Fruit fly (Drosophila melanogaster) whole organism, embryonic: ENCODE data around the gene CG4709.
A peak's percentile ranks its signal among the peaks of the same experiment; 100 is the strongest.

Source experiments
- Atf6 ChIP-seq: fragments of 200-800 bp; sonication (Bioruptor generic); IDR thresholded peaks from 2 replicates; pipeline ENCODE4 v1.3.6; 2022; ENCODE audit warnings: missing biosample characterization, missing genetic modification characterization
- Awh ChIP-seq: fragments of 200-800 bp; sonication (Bioruptor generic); IDR thresholded peaks from 2 replicates; pipeline ENCODE4, ENCODE4 v1.3.6; 2022; ENCODE audit warnings: missing biosample characterization, missing genetic modification characterization
- BtbVII ChIP-seq: fragments of 200-800 bp; sonication (Bioruptor generic); optimal IDR thresholded peaks from 3 replicates; lab custom pipeline; 2017; ENCODE audit warnings: missing biosample characterization, mild to moderate bottlenecking, missing genetic modification characterization
- CG10979 ChIP-seq: fragments of 200-800 bp; sonication (Bioruptor generic); optimal IDR thresholded peaks from 2 replicates; lab custom pipeline; 2018; ENCODE audit warnings: missing biosample characterization, mild to moderate bottlenecking, missing genetic modification characterization, moderate library complexity
- CG11723 ChIP-seq: fragments of 200-800 bp; sonication (Bioruptor generic); optimal IDR thresholded peaks from 2 replicates; lab custom pipeline; 2017; ENCODE audit warnings: missing biosample characterization, mild to moderate bottlenecking, missing genetic modification characterization
- CG12219 ChIP-seq: fragments of 200-800 bp; sonication (Bioruptor generic); optimal IDR thresholded peaks from 3 replicates; lab custom pipeline; 2018; ENCODE audit warnings: missing biosample characterization, mild to moderate bottlenecking, missing genetic modification characterization
- CG13287 ChIP-seq: fragments of 200-800 bp; sonication (Bioruptor generic); IDR thresholded peaks from 2 replicates; pipeline ENCODE4 v1.3.6; 2022; ENCODE audit warnings: missing biosample characterization, missing genetic modification characterization; ENCODE audit not compliant: partially characterized antibody
- CG13296 ChIP-seq: fragments of 200-800 bp; sonication (Bioruptor generic); optimal IDR thresholded peaks from 3 replicates; lab custom pipeline; 2018; ENCODE audit warnings: missing biosample characterization, mild to moderate bottlenecking, missing genetic modification characterization
- CG17359 ChIP-seq: fragments of 200-800 bp; sonication (Bioruptor generic); optimal IDR thresholded peaks from 3 replicates; lab custom pipeline; 2018; ENCODE audit warnings: missing biosample characterization, mild to moderate bottlenecking, missing genetic modification characterization, moderate library complexity
- CG17385 ChIP-seq: fragments of 200-800 bp; sonication (Bioruptor generic); optimal IDR thresholded peaks from 3 replicates; lab custom pipeline; 2018; ENCODE audit warnings: missing biosample characterization, mild to moderate bottlenecking, missing genetic modification characterization
- CG17912 ChIP-seq: fragments of 200-800 bp; sonication (Bioruptor generic); optimal IDR thresholded peaks from 2 replicates; lab custom pipeline; 2018; ENCODE audit warnings: missing biosample characterization, mild to moderate bottlenecking, missing genetic modification characterization
- CG18262 ChIP-seq: fragments of 200-800 bp; optimal IDR thresholded peaks from 3 replicates; lab custom pipeline; 2019; ENCODE audit warnings: missing biosample characterization, mild to moderate bottlenecking, missing genetic modification characterization, moderate library complexity
- CG2120 ChIP-seq: fragments of 200-800 bp; sonication (Bioruptor generic); optimal IDR thresholded peaks from 3 replicates; lab custom pipeline; 2016; ENCODE audit warnings: missing biosample characterization, missing genetic modification characterization
- CG31365 ChIP-seq: fragments of 200-800 bp; sonication (Bioruptor generic); optimal IDR thresholded peaks from 2 replicates; lab custom pipeline; 2018; ENCODE audit warnings: missing biosample characterization, mild to moderate bottlenecking, missing genetic modification characterization
- CG32532 ChIP-seq: fragments of 200-800 bp; sonication (Bioruptor generic); IDR thresholded peaks from 2 replicates; pipeline ENCODE4 v1.3.6; 2022; ENCODE audit warnings: missing biosample characterization, missing genetic modification characterization
- CG3726 ChIP-seq: fragments of 200-800 bp; sonication (Bioruptor generic); IDR thresholded peaks from 3 replicates; pipeline ENCODE4, ENCODE4 v1.3.6; 2022; ENCODE audit warnings: missing biosample characterization, missing genetic modification characterization
- CG5953 ChIP-seq: fragments of 200-800 bp; sonication (Bioruptor generic); IDR thresholded peaks from 2 replicates; pipeline ENCODE4 v1.3.6; 2022; ENCODE audit warnings: missing biosample characterization, missing genetic modification characterization
- CG7357 ChIP-seq: fragments of 200-800 bp; sonication (Bioruptor generic); IDR thresholded peaks from 3 replicates; pipeline ENCODE4 v1.3.6; 2022; ENCODE audit warnings: missing biosample characterization, missing genetic modification characterization
- CG7963 ChIP-seq: fragments of 200-800 bp; sonication (Bioruptor generic); IDR thresholded peaks from 3 replicates; pipeline ENCODE4 v1.3.6; 2022; ENCODE audit warnings: missing biosample characterization, missing genetic modification characterization; ENCODE audit not compliant: partially characterized antibody
- CG8924 ChIP-seq: fragments of 200-800 bp; optimal IDR thresholded peaks from 3 replicates; lab custom pipeline; 2019; ENCODE audit warnings: missing biosample characterization, mild to moderate bottlenecking, missing genetic modification characterization, moderate library complexity
- CG9727 ChIP-seq: fragments of 200-800 bp; sonication (Bioruptor generic); optimal IDR thresholded peaks from 3 replicates; lab custom pipeline; 2017; ENCODE audit warnings: missing biosample characterization, mild to moderate bottlenecking, missing genetic modification characterization
- CG9932 ChIP-seq: fragments of 200-800 bp; sonication (Bioruptor generic); IDR thresholded peaks from 2 replicates; pipeline ENCODE4 v1.3.6; 2022; ENCODE audit warnings: missing biosample characterization, missing genetic modification characterization
- HHEX ChIP-seq: fragments of 200-800 bp; sonication (Bioruptor generic); optimal IDR thresholded peaks from 3 replicates; lab custom pipeline; 2017; ENCODE audit warnings: missing biosample characterization, mild to moderate bottlenecking, missing genetic modification characterization, missing genetic modification reagents
- HmgZ ChIP-seq: fragments of 200-800 bp; sonication (Bioruptor generic); optimal IDR thresholded peaks from 2 replicates; lab custom pipeline; 2018; ENCODE audit warnings: missing biosample characterization, mild to moderate bottlenecking, missing genetic modification characterization
- Hmr ChIP-seq: fragments of 200-800 bp; sonication (Bioruptor generic); optimal IDR thresholded peaks from 3 replicates; lab custom pipeline; 2017; ENCODE audit warnings: mild to moderate bottlenecking, missing biosample characterization, missing genetic modification reagents, missing genetic modification characterization
- MTF-1 ChIP-seq: fragments of 200-800 bp; sonication (Bioruptor generic); optimal IDR thresholded peaks from 2 replicates; lab custom pipeline; 2018; ENCODE audit warnings: missing biosample characterization, mild to moderate bottlenecking, missing genetic modification characterization, borderline replicate concordance
- Meics ChIP-seq: fragments of 200-800 bp; sonication (Bioruptor generic); optimal IDR thresholded peaks from 2 replicates; lab custom pipeline; 2017; ENCODE audit warnings: missing biosample characterization, mild to moderate bottlenecking, missing genetic modification characterization
- Mrtf ChIP-seq: fragments of 200-800 bp; sonication (Bioruptor generic); IDR thresholded peaks from 3 replicates; pipeline ENCODE4 v1.3.6; 2022; ENCODE audit warnings: missing biosample characterization, missing genetic modification characterization
- PHDP ChIP-seq: fragments of 200-800 bp; sonication (Bioruptor generic); optimal IDR thresholded peaks from 3 replicates; lab custom pipeline; 2018; ENCODE audit warnings: missing biosample characterization, mild to moderate bottlenecking, missing genetic modification characterization, moderate library complexity
- YL-1 ChIP-seq: fragments of 200-800 bp; sonication (Bioruptor generic); optimal IDR thresholded peaks from 3 replicates; lab custom pipeline; 2017; ENCODE audit warnings: missing biosample characterization, mild to moderate bottlenecking, missing genetic modification characterization
- caup ChIP-seq: fragments of 200-800 bp; sonication (Bioruptor generic); optimal IDR thresholded peaks from 3 replicates; lab custom pipeline; 2017; ENCODE audit warnings: missing biosample characterization, mild to moderate bottlenecking, missing genetic modification characterization, moderate library complexity; ENCODE audit not compliant: severe bottlenecking
- dan ChIP-seq: fragments of 200-800 bp; sonication (Bioruptor generic); IDR thresholded peaks from 2 replicates; pipeline ENCODE4 v1.3.6; 2022; ENCODE audit warnings: missing biosample characterization, missing genetic modification characterization
- ems ChIP-seq: fragments of 200-800 bp; sonication (Bioruptor generic); optimal IDR thresholded peaks from 3 replicates; lab custom pipeline; 2016; ENCODE audit warnings: missing biosample characterization, missing genetic modification characterization
- exex ChIP-seq: fragments of 200-800 bp; sonication (Bioruptor generic); optimal IDR thresholded peaks from 4 replicates; lab custom pipeline; 2018; ENCODE audit warnings: missing biosample characterization, mild to moderate bottlenecking, missing genetic modification characterization, moderate library complexity
- ftz-f1 ChIP-seq: fragments of 200-800 bp; sonication (Bioruptor generic); optimal IDR thresholded peaks from 2 replicates; lab custom pipeline; 2016; ENCODE audit warnings: missing biosample characterization, missing genetic modification characterization
- grau ChIP-seq: fragments of 200-800 bp; optimal IDR thresholded peaks from 3 replicates; lab custom pipeline; 2019; ENCODE audit warnings: missing biosample characterization, mild to moderate bottlenecking, missing genetic modification characterization, moderate library complexity
- gsb-n ChIP-seq: fragments of 200-800 bp; sonication (Bioruptor generic); optimal IDR thresholded peaks from 3 replicates; lab custom pipeline; 2018; ENCODE audit warnings: missing biosample characterization, mild to moderate bottlenecking, missing genetic modification characterization
- h ChIP-seq: fragments of >200 bp; optimal IDR thresholded peaks from 2 replicates; lab custom pipeline; 2017
- jigr1 ChIP-seq: fragments of 200-800 bp; sonication (Bioruptor generic); IDR thresholded peaks from 3 replicates; pipeline ENCODE4 v1.3.6; 2022; ENCODE audit warnings: missing biosample characterization, missing genetic modification characterization
- lilli ChIP-seq: fragments of 200-800 bp; sonication (Bioruptor generic); optimal IDR thresholded peaks from 3 replicates; lab custom pipeline; 2016; ENCODE audit warnings: missing biosample characterization, missing genetic modification characterization
- mam ChIP-seq: fragments of 200-800 bp; sonication (Bioruptor generic); optimal IDR thresholded peaks from 3 replicates; lab custom pipeline; 2016; ENCODE audit warnings: missing biosample characterization, missing genetic modification characterization
- nerfin-1 ChIP-seq: fragments of 200-800 bp; sonication (Bioruptor generic); optimal IDR thresholded peaks from 3 replicates; lab custom pipeline; 2019; ENCODE audit warnings: missing biosample characterization, mild to moderate bottlenecking, missing genetic modification characterization, moderate library complexity
- oc ChIP-seq: fragments of 200-800 bp; sonication (Bioruptor generic); optimal IDR thresholded peaks from 2 replicates; lab custom pipeline; 2018; ENCODE audit warnings: missing biosample characterization, mild to moderate bottlenecking, missing genetic modification characterization, moderate library complexity
- schlank ChIP-seq: fragments of 200-800 bp; sonication (Bioruptor generic); optimal IDR thresholded peaks from 2 replicates; lab custom pipeline; 2018; ENCODE audit warnings: missing biosample characterization, mild to moderate bottlenecking, missing genetic modification characterization
- sd ChIP-seq: fragments of 200-800 bp; sonication (Bioruptor generic); optimal IDR thresholded peaks from 3 replicates; lab custom pipeline; 2018; ENCODE audit warnings: missing biosample characterization, mild to moderate bottlenecking, missing genetic modification characterization, moderate library complexity
- seq ChIP-seq: fragments of 200-800 bp; sonication (Bioruptor generic); IDR thresholded peaks from 2 replicates; pipeline ENCODE4 v1.3.6; 2022; ENCODE audit warnings: missing biosample characterization, missing genetic modification characterization
- slou ChIP-seq: fragments of 200-800 bp; sonication (Bioruptor generic); optimal IDR thresholded peaks from 3 replicates; lab custom pipeline; 2016; ENCODE audit warnings: missing biosample characterization, missing genetic modification characterization
- slp2 ChIP-seq: fragments of 200-800 bp; sonication (Bioruptor generic); optimal IDR thresholded peaks from 2 replicates; lab custom pipeline; 2016; ENCODE audit warnings: missing biosample characterization, missing genetic modification characterization
- sug ChIP-seq: fragments of 200-800 bp; optimal IDR thresholded peaks from 2 replicates; lab custom pipeline; 2019; ENCODE audit warnings: missing biosample characterization, mild to moderate bottlenecking, missing genetic modification characterization, moderate library complexity
- twi ChIP-seq: fragments of 200-800 bp; optimal IDR thresholded peaks from 2 replicates; lab custom pipeline; 2019; ENCODE audit warnings: missing biosample characterization, mild to moderate bottlenecking, missing genetic modification characterization, moderate library complexity

CG4709 gene

DNA sequence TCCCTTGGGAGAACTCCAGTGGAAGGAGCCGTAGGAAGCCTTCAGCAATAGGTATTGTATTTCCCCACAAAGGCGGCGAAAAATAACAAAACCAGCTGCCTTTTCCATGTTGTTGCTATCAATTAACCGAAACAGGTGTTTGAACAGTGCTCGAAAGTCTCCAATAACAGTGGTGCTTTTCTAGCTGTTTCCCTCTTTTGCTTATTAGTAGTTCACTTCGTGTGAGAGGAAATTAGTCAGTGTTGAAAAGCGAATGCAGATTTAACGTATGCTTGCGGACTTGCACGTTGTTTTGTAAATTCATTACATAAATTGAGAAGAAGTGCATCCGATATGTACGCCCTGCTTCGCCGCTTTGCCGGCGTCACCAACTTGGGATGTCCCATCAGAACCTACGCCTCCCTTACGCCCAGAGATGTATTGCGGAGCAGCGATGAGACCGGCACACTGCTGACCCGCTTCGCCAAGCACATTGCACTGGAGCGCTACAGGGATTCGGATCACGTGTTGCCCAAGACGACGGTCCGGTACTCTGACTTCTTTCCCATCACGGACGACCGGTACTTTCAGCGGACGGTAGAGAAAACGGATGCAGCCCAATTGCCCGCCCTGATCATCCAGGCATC, 15.4 kb upstream of the CG4709 start, which contains the start of the genes Datp and CG4619 (continued):
- peak; percentile 85 for TF ChIP-seq CG9932 (GFP tag; lab: Robert Waterston, UW)
- TF ChIP-seq twi (tag; lab: Kevin White, UChicago), result no peak
- TF ChIP-seq oc (tag; lab: Kevin White, UChicago), result no peak
- TF ChIP-seq gsb-n (tag; lab: Kevin White, UChicago), result no peak
- TF ChIP-seq slp2 (GFP tag; lab: Kevin White, UChicago), result no peak
- no peak for TF ChIP-seq ftz-f1 (GFP tag; lab: Kevin White, UChicago)
- TF ChIP-seq CG7357, result no peak
- peak; percentile 7 for TF ChIP-seq HHEX (GFP tag; lab: Kevin White, UChicago)
- no peak; the same call in 2 of the 3 replicates for TF ChIP-seq CG7963 (GFP tag; lab: Robert Waterston, UW)
- TF ChIP-seq seq, result no peak
- TF ChIP-seq Awh (GFP tag; lab: Robert Waterston, UW), result no peak
- TF ChIP-seq BtbVII, result no peak
- no peak for TF ChIP-seq CG3726 (GFP tag; lab: Robert Waterston, UW)
- no peak for TF ChIP-seq ems (GFP tag; lab: Kevin White, UChicago)
- TF ChIP-seq jigr1 (GFP tag; lab: Robert Waterston, UW), result no peak
- no peak for TF ChIP-seq CG5953 (GFP tag; lab: Robert Waterston, UW)
- no peak for TF ChIP-seq CG8924 (tag; lab: Kevin White, UChicago)
- TF ChIP-seq h (lab: Kevin White, UChicago), result no peak

dm6 chr2L:9943521-9943920, 10.6 kb upstream of the CG4709 start:
- TF ChIP-seq CG32532 (GFP tag; lab: Robert Waterston, UW) (peak; percentile 48; the same call in 1 of the 2 replicates), CG9727 (no peak), lilli (GFP tag; lab: Kevin White, UChicago) (peak; percentile 24), CG12219 (GFP tag; lab: Kevin White, UChicago) (peak; percentile 29), Meics (GFP tag; lab: Kevin White, UChicago) (peak; percentile 31), sug (tag; lab: Kevin White, UChicago) (peak; percentile 75), exex (tag; lab: Kevin White, UChicago) (peak; percentile 97), CG11723 (GFP tag; lab: Kevin White, UChicago) (no peak), mam (GFP tag; lab: Kevin White, UChicago) (peak; percentile 50), nerfin-1 (tag; lab: Kevin White, UChicago) (no peak), grau (tag; lab: Kevin White, UChicago) (peak; percentile 15), sd (tag; lab: Kevin White, UChicago) (peak; percentile 92), YL-1 (GFP tag; lab: Kevin White, UChicago) (no peak), CG13296 (peak; percentile 30), CG17912 (GFP tag; lab: Kevin White, UChicago) (no peak), CG10979 (tag; lab: Kevin White, UChicago) (no peak), schlank (tag; lab: Kevin White, UChicago) (peak; percentile 48), Atf6 (GFP tag; lab: Robert Waterston, UW) (peak; percentile 62; the same call in 1 of the 2 replicates), Mrtf (GFP tag; lab: Robert Waterston, UW) (no peak), CG13287 (GFP tag; lab: Robert Waterston, UW) (no peak), CG17385 (peak; percentile 4), MTF-1 (GFP tag; lab: Kevin White, UChicago) (no peak), HmgZ (peak; percentile 57), PHDP (tag; lab: Kevin White, UChicago) (peak; percentile 3), slou (GFP tag; lab: Kevin White, UChicago) (no peak), CG2120 (GFP tag; lab: Kevin White, UChicago) (peak; percentile 59), CG31365 (tag; lab: Kevin White, UChicago) (peak; percentile 29), dan (GFP tag; lab: Robert Waterston, UW) (no peak), Hmr (peak; percentile 34), caup (GFP tag; lab: Kevin White, UChicago) (peak; percentile 65), CG18262 (tag; lab: Kevin White, UChicago) (no peak), CG17359 (tag; lab: Kevin White, UChicago) (no peak)
